Worm (Caenorhabditis elegans): ENCODE measurements around the gene rars-1.

- TF ChIP-seq aly-2 (tag; optimal IDR thresholded peaks at IDR 0.05) (no peak), egl-27 (tag; optimal IDR thresholded peaks at IDR 0.05) (no peak), nhr-12 (tag; optimal IDR thresholded peaks at IDR 0.05) (no peak), unc-62 (GFP tag; optimal IDR thresholded peaks at IDR 0.05) (no peak), elt-1 (tag; optimal IDR thresholded peaks at IDR 0.05) (no peak), daf-12 (tag; optimal IDR thresholded peaks at IDR 0.05) (no peak), nhr-237 (tag; optimal IDR thresholded peaks at IDR 0.05) (no peak), R02D3.7 (tag; optimal IDR thresholded peaks at IDR 0.05) (peak; percentile 44)
Observed at ce11 chrIII:4930154-4930679, 13.2 kb upstream of the rars-1 start, which contains the start of gene set-2.

Measured in whole organism, L3 larva.